Worm (Caenorhabditis elegans) whole organism, early embryonic: ENCODE data around the gene srxa-18.

Experiments
- F13C5.2 ChIP-seq: sonication (generic microtip); optimal IDR thresholded peaks from 2 replicates; lab custom pipeline; 2017; ENCODE audit warnings: mild to moderate bottlenecking, missing genetic modification characterization, inconsistent platforms, missing compliant biosample characterization
- ama-1 ChIP-seq: fragments of 150-350 bp; optimal IDR thresholded peaks from 2 replicates; lab custom pipeline; 2014
- ceh-36 ChIP-seq: sonication (generic microtip); optimal IDR thresholded peaks from 2 replicates; lab custom pipeline; 2016; ENCODE audit warnings: missing genetic modification characterization, inconsistent platforms, missing compliant biosample characterization
- ets-7 ChIP-seq: sonication (generic microtip); optimal IDR thresholded peaks from 2 replicates; lab custom pipeline; 2016; ENCODE audit warnings: missing genotype, missing genetic modification characterization, missing compliant biosample characterization
- hmg-4 ChIP-seq: fragments of 200-800 bp; sonication (Bioruptor generic); optimal IDR thresholded peaks from 2 replicates; lab custom pipeline; 2018; ENCODE audit warnings: mild to moderate bottlenecking, missing genetic modification characterization, missing compliant biosample characterization
- hnd-1 ChIP-seq: sonication (generic microtip); optimal IDR thresholded peaks from 2 replicates; lab custom pipeline; 2016; ENCODE audit warnings: missing genetic modification characterization, missing compliant biosample characterization
- scrt-1 ChIP-seq: fragments of 200-800 bp; sonication (Bioruptor generic); IDR thresholded peaks from 2 replicates; pipeline ENCODE4 v1.3.6; 2022; ENCODE audit warnings: missing genetic modification characterization, missing compliant biosample characterization
- sea-1 ChIP-seq: fragments of 200-800 bp; sonication (Bioruptor generic); conservative IDR thresholded peaks from 2 replicates; pipeline ENCODE4 v1.3.6; 2022; ENCODE audit warnings: missing genetic modification characterization, missing compliant biosample characterization
- tbx-11 ChIP-seq: fragments of 200-800 bp; sonication (Bioruptor generic); IDR thresholded peaks from 2 replicates; pipeline ENCODE4 v1.3.6; 2022; ENCODE audit warnings: missing genetic modification characterization, missing compliant biosample characterization

DNA sequence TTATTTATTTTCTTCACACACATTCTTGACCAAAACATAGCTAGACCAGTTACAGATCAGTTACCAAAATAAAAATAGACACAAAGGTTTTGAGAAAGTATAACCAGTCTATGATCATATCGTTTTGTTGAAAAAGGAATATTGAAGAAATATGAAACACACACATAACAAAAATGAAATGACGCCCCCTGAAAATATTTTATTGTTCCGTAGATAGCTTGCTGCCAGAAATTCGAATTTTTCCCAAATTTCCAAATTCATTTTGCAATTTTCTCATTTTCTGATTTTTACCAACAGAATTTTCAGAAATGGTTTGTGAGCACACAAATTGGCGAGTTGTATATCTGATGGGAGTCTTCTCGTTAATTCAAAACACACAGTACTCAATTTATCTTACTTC, 45.4 kb downstream of the srxa-18 start, which contains the start of gene F57A8.7:
- TF ChIP-seq tbx-11 (GFP tag; lab: Robert Waterston, UW) (no peak), ama-1 (lab: Kevin White, UChicago) (no peak), hmg-4 (GFP tag; lab: Kevin White, UChicago) (no peak), sea-1 (GFP tag; lab: Robert Waterston, UW) (no peak), ceh-36 (tag; lab: Kevin White, UChicago) (no peak), F13C5.2 (no peak), hnd-1 (tag; lab: Kevin White, UChicago) (no peak), scrt-1 (GFP tag; lab: Robert Waterston, UW) (no peak), ets-7 (tag; lab: Kevin White, UChicago) (no peak)
